Fruit fly (Drosophila melanogaster): ENCODE results near the gene mrn.

Gene mrn

dm6 chr3L:15588514-15589138 lies 8.3 kb upstream of the mrn start, which contains the start of gene RhoGAP71E (continued):
- peak; percentile 57 for TF ChIP-seq sug (tag; optimal IDR thresholded peaks at IDR 0.05)
- no peak for TF ChIP-seq CG15073 (GFP tag; optimal IDR thresholded peaks at IDR 0.05)
- no peak for TF ChIP-seq CG15601 (tag; optimal IDR thresholded peaks at IDR 0.05)
- no peak for TF ChIP-seq croc (GFP tag; conservative IDR thresholded peaks at IDR 0.05)
- TF ChIP-seq CG12236 (GFP tag; optimal IDR thresholded peaks at IDR 0.05), result no peak
- TF ChIP-seq dimm (GFP tag; IDR thresholded peaks at IDR 0.05), result no peak
- TF ChIP-seq onecut (GFP tag; IDR thresholded peaks at IDR 0.05), result peak; percentile 46
- TF ChIP-seq Mes4 (GFP tag; optimal IDR thresholded peaks at IDR 0.05), result peak; percentile 15
- TF ChIP-seq ken (GFP tag; IDR thresholded peaks at IDR 0.05), result no peak
- no peak for TF ChIP-seq ind (GFP tag; optimal IDR thresholded peaks at IDR 0.05)
- TF ChIP-seq CG17912 (GFP tag; optimal IDR thresholded peaks at IDR 0.05), result peak; percentile 66
- TF ChIP-seq eyg (GFP tag; optimal IDR thresholded peaks at IDR 0.05), result no peak
- TF ChIP-seq tx (GFP tag; optimal IDR thresholded peaks at IDR 0.05), result no peak
- TF ChIP-seq CG10543 (GFP tag; optimal IDR thresholded peaks at IDR 0.05), result peak; percentile 54
- peak; percentile 41 for TF ChIP-seq gem (tag; optimal IDR thresholded peaks at IDR 0.05)
- no peak for TF ChIP-seq zfh2 (GFP tag; optimal IDR thresholded peaks at IDR 0.05)
- TF ChIP-seq HmgD (GFP tag; optimal IDR thresholded peaks at IDR 0.05), result peak; percentile 56
- TF ChIP-seq NC2α (GFP tag; optimal IDR thresholded peaks at IDR 0.05), result no peak
- peak; percentile 73 for TF ChIP-seq CG17829 (tag; optimal IDR thresholded peaks at IDR 0.05)
- no peak for TF ChIP-seq CG10654 (GFP tag; optimal IDR thresholded peaks at IDR 0.05)
- TF ChIP-seq CG17359 (tag; optimal IDR thresholded peaks at IDR 0.05), result peak; percentile 44
- TF ChIP-seq Spps (tag; optimal IDR thresholded peaks at IDR 0.05), result no peak
- TF ChIP-seq pnt (GFP tag; optimal IDR thresholded peaks at IDR 0.05), result no peak
- TF ChIP-seq Bgb (GFP tag; IDR thresholded peaks at IDR 0.05; ENCODE audit: partially characterized antibody), result peak; percentile 55; the same call in 1 of the 2 replicates
- no peak for TF ChIP-seq toy (GFP tag; IDR thresholded peaks at IDR 0.05)
- TF ChIP-seq cad (GFP tag; optimal IDR thresholded peaks at IDR 0.05), result no peak
- TF ChIP-seq CG10565 (GFP tag; optimal IDR thresholded peaks at IDR 0.05), result no peak
- peak; percentile 34 for TF ChIP-seq oc (tag; optimal IDR thresholded peaks at IDR 0.05)
- peak; percentile 46; the same call in 1 of the 2 replicates for TF ChIP-seq unc-4 (GFP tag; IDR thresholded peaks at IDR 0.05; ENCODE audit: partially characterized antibody)
- TF ChIP-seq odd (GFP tag; optimal IDR thresholded peaks at IDR 0.05), result peak; percentile 48
- no peak for TF ChIP-seq CG4854 (GFP tag; optimal IDR thresholded peaks at IDR 0.05)
- peak; percentile 50 for TF ChIP-seq YL-1 (GFP tag; optimal IDR thresholded peaks at IDR 0.05)
- peak; percentile 74 for TF ChIP-seq Rfx (GFP tag; IDR thresholded peaks at IDR 0.05)
- no peak for TF ChIP-seq gt (GFP tag; IDR thresholded peaks at IDR 0.05)
- peak; percentile 35 for TF ChIP-seq Deaf1 (tag; optimal IDR thresholded peaks at IDR 0.05)
- TF ChIP-seq CG11456 (GFP tag; IDR thresholded peaks at IDR 0.05), result 0 out of 3 replicates have a peak, but pooled peaks have one; percentile 54
- no peak for TF ChIP-seq CG10959 (GFP tag; IDR thresholded peaks at IDR 0.05)
- peak; percentile 29 for TF ChIP-seq unpg (GFP tag; optimal IDR thresholded peaks at IDR 0.05)
- TF ChIP-seq fd102C (GFP tag; optimal IDR thresholded peaks at IDR 0.05), result no peak
- TF ChIP-seq CG10147 (GFP tag; optimal IDR thresholded peaks at IDR 0.05), result no peak
- TF ChIP-seq maf-S (GFP tag; optimal IDR thresholded peaks at IDR 0.05), result no peak
- TF ChIP-seq fd3F (GFP tag; optimal IDR thresholded peaks at IDR 0.05), result no peak
- no peak for TF ChIP-seq CG1792 (GFP tag; optimal IDR thresholded peaks at IDR 0.05)
- peak; percentile 4 for TF ChIP-seq CG8089 (GFP tag; optimal IDR thresholded peaks at IDR 0.05)
- TF ChIP-seq CG6854 (GFP tag; optimal IDR thresholded peaks at IDR 0.05), result no peak
- peak; percentile 26; the same call in 1 of the 2 replicates for TF ChIP-seq Ptx1 (GFP tag; IDR thresholded peaks at IDR 0.05)
- no peak for TF ChIP-seq CG2199 (GFP tag; IDR thresholded peaks at IDR 0.05)
- TF ChIP-seq CG2120 (GFP tag; optimal IDR thresholded peaks at IDR 0.05), result no peak
- no peak for TF ChIP-seq CG11093 (GFP tag; IDR thresholded peaks at IDR 0.05)
- no peak for TF ChIP-seq ham (GFP tag; IDR thresholded peaks at IDR 0.05)
- no peak for TF ChIP-seq eve (GFP tag; optimal IDR thresholded peaks at IDR 0.05)

Data from whole organism, embryonic.